Fruit fly (Drosophila melanogaster) whole organism, pupa: ENCODE measurements around the gene Apc.

Source experiments
- CG10348 ChIP-seq: fragments of 200-800 bp; sonication (Bioruptor generic); IDR thresholded peaks from 2 replicates; pipeline ENCODE4 v1.3.6; 2022; ENCODE audit warnings: missing biosample characterization, missing genetic modification characterization
- CG12605 ChIP-seq: fragments of 200-800 bp; sonication (Bioruptor generic); IDR thresholded peaks from 2 replicates; pipeline ENCODE4 v1.3.6; 2022; ENCODE audit warnings: missing biosample characterization, missing genetic modification characterization
- CG13204 ChIP-seq: fragments of 200-800 bp; sonication (Bioruptor generic); optimal IDR thresholded peaks from 2 replicates; lab custom pipeline; 2018; ENCODE audit warnings: missing biosample characterization, mild to moderate bottlenecking, missing genetic modification characterization, moderate library complexity
- CG14655 ChIP-seq: fragments of 200-800 bp; sonication (Bioruptor generic); optimal IDR thresholded peaks from 3 replicates; lab custom pipeline; 2017; ENCODE audit warnings: mild to moderate bottlenecking, missing biosample characterization, missing genetic modification reagents, missing genetic modification characterization
- CG15710 ChIP-seq: fragments of 200-800 bp; sonication (Bioruptor generic); optimal IDR thresholded peaks from 2 replicates; lab custom pipeline; 2018; ENCODE audit warnings: missing biosample characterization, mild to moderate bottlenecking, missing genetic modification characterization, moderate library complexity
- CG17806 ChIP-seq: fragments of 200-800 bp; sonication (Bioruptor generic); optimal IDR thresholded peaks from 2 replicates; lab custom pipeline; 2018; ENCODE audit warnings: missing biosample characterization, mild to moderate bottlenecking, missing genetic modification characterization, moderate library complexity
- CG32121 ChIP-seq: fragments of 200-800 bp; sonication (Bioruptor generic); IDR thresholded peaks from 2 replicates; pipeline ENCODE4 v1.3.6; 2022; ENCODE audit warnings: missing biosample characterization, missing genetic modification characterization
- CG34367 ChIP-seq: fragments of 200-800 bp; sonication (Bioruptor generic); optimal IDR thresholded peaks from 2 replicates; lab custom pipeline; 2018; ENCODE audit warnings: missing biosample characterization, mild to moderate bottlenecking, missing genetic modification characterization
- CG4496 ChIP-seq: fragments of 200-800 bp; sonication (Bioruptor generic); IDR thresholded peaks from 3 replicates; pipeline ENCODE4 v1.3.6; 2022; ENCODE audit warnings: missing biosample characterization, missing genetic modification characterization
- CG8159 ChIP-seq: fragments of 200-800 bp; sonication (Bioruptor generic); optimal IDR thresholded peaks from 3 replicates; lab custom pipeline; 2018; ENCODE audit warnings: missing biosample characterization, mild to moderate bottlenecking, missing genetic modification characterization, moderate library complexity
- CG8301 ChIP-seq: fragments of 200-800 bp; sonication (Bioruptor generic); optimal IDR thresholded peaks from 2 replicates; lab custom pipeline; 2018; ENCODE audit warnings: missing biosample characterization, mild to moderate bottlenecking, missing genetic modification characterization
- CG9948 ChIP-seq: fragments of 200-800 bp; sonication (Bioruptor generic); optimal IDR thresholded peaks from 2 replicates; lab custom pipeline; 2018; ENCODE audit warnings: missing biosample characterization, mild to moderate bottlenecking, missing genetic modification characterization, moderate library complexity
- D1 ChIP-seq: fragments of 200-800 bp; sonication (Bioruptor generic); optimal IDR thresholded peaks from 2 replicates; lab custom pipeline; 2018; ENCODE audit warnings: missing biosample characterization, mild to moderate bottlenecking, missing genetic modification characterization, moderate library complexity
- EcR ChIP-seq: fragments of 200-800 bp; sonication (Bioruptor generic); optimal IDR thresholded peaks from 3 replicates; lab custom pipeline; 2019; ENCODE audit warnings: missing biosample characterization, missing genetic modification characterization, mild to moderate bottlenecking, moderate library complexity, missing genetic modification reagents
- Ets98B ChIP-seq: fragments of 200-800 bp; sonication (Bioruptor generic); IDR thresholded peaks from 2 replicates; pipeline ENCODE4 v1.3.6; 2022; ENCODE audit warnings: missing biosample characterization, missing genetic modification characterization
- Pif1A ChIP-seq: fragments of 200-800 bp; sonication (Bioruptor generic); optimal IDR thresholded peaks from 3 replicates; lab custom pipeline; 2016; ENCODE audit warnings: missing biosample characterization, missing genetic modification characterization
- Pif1B ChIP-seq: fragments of 200-800 bp; sonication (Bioruptor generic); optimal IDR thresholded peaks from 3 replicates; lab custom pipeline; 2016; ENCODE audit warnings: missing biosample characterization, missing genetic modification characterization
- Snoo ChIP-seq: fragments of 200-800 bp; sonication (Bioruptor generic); optimal IDR thresholded peaks from 3 replicates; lab custom pipeline; 2017; ENCODE audit warnings: missing biosample characterization, mild to moderate bottlenecking, missing genetic modification characterization, inconsistent platforms
- fd96Ca ChIP-seq: fragments of 200-800 bp; sonication (Bioruptor generic); IDR thresholded peaks from 3 replicates; pipeline ENCODE4 v1.3.6; 2022; ENCODE audit warnings: missing biosample characterization, missing genetic modification characterization
- gl ChIP-seq: fragments of 200-800 bp; sonication (Bioruptor generic); optimal IDR thresholded peaks from 2 replicates; lab custom pipeline; 2018; ENCODE audit warnings: missing biosample characterization, mild to moderate bottlenecking, missing genetic modification characterization
- rn ChIP-seq: fragments of 200-800 bp; sonication (Bioruptor generic); IDR thresholded peaks from 2 replicates; pipeline ENCODE4 v1.3.6; 2022; ENCODE audit warnings: missing biosample characterization, missing genetic modification characterization

Gene Apc

dm6 chr3R:28844611-28845376 lies at the start of gene Apc, which contains the start of gene spg:
Gene Apc (minus strand): TSS chr3R:28844748.
Gene spg (plus strand): TSS chr3R:28845270.
- peak; percentile 69 for TF ChIP-seq Ets98B
- no peak for TF ChIP-seq CG34367
- TF ChIP-seq Snoo: peak; percentile 5
- TF ChIP-seq Pif1A (GFP tag; lab: Kevin White, UChicago): peak; percentile 53
- peak; percentile 51; the same call in 1 of the 3 replicates for TF ChIP-seq fd96Ca (GFP tag; lab: Robert Waterston, UW)
- TF ChIP-seq CG12605 (GFP tag; lab: Robert Waterston, UW): peak; percentile 45; the same call in 1 of the 2 replicates
- TF ChIP-seq CG8301 (tag; lab: Kevin White, UChicago): no peak
- peak; percentile 31 for TF ChIP-seq Pif1B (GFP tag; lab: Kevin White, UChicago)
- TF ChIP-seq, all 21 proteins: peak for 6

- TF ChIP-seq CG32121 (GFP tag; lab: Robert Waterston, UW) (peak; percentile 21; the same call in 1 of the 2 replicates), CG8159 (tag; lab: Kevin White, UChicago) (no peak), Ets98B (peak; percentile 60), Pif1A (GFP tag; lab: Kevin White, UChicago) (no peak), Pif1B (GFP tag; lab: Kevin White, UChicago) (peak; percentile 1), CG8301 (tag; lab: Kevin White, UChicago) (no peak), CG34367 (no peak), fd96Ca (GFP tag; lab: Robert Waterston, UW) (peak; percentile 39; the same call in 1 of the 3 replicates), EcR (GFP tag; lab: Kevin White, UChicago) (no peak), gl (no peak), CG10348 (no peak), CG4496 (GFP tag; lab: Robert Waterston, UW) (0 out of 3 replicates have a peak, but pooled peaks have one; percentile 40), CG17806 (tag; lab: Kevin White, UChicago) (no peak), D1 (no peak), Snoo (peak; percentile 30), CG13204 (GFP tag; lab: Kevin White, UChicago) (peak; percentile 99)
Measured at dm6 chr3R:28891513-28892097, 47.1 kb upstream of the Apc start.

- no peak for TF ChIP-seq EcR (GFP tag; lab: Kevin White, UChicago)
- TF ChIP-seq CG10348: no peak
- no peak for TF ChIP-seq D1
- TF ChIP-seq CG34367: no peak
- no peak for TF ChIP-seq Pif1B (GFP tag; lab: Kevin White, UChicago)
- peak; percentile 20 for TF ChIP-seq gl
- TF ChIP-seq fd96Ca (GFP tag; lab: Robert Waterston, UW): peak; percentile 36; the same call in 1 of the 3 replicates
- TF ChIP-seq CG8159 (tag; lab: Kevin White, UChicago): no peak
- TF ChIP-seq Pif1A (GFP tag; lab: Kevin White, UChicago): no peak
- no peak for TF ChIP-seq CG17806 (tag; lab: Kevin White, UChicago)
- 0 out of 3 replicates have a peak, but pooled peaks have one; percentile 21 for TF ChIP-seq CG4496 (GFP tag; lab: Robert Waterston, UW)
- peak; percentile 54 for TF ChIP-seq CG13204 (GFP tag; lab: Kevin White, UChicago)
- peak; percentile 62 for TF ChIP-seq CG12605 (GFP tag; lab: Robert Waterston, UW)
- peak; percentile 36; the same call in 1 of the 2 replicates for TF ChIP-seq CG32121 (GFP tag; lab: Robert Waterston, UW)
- no peak for TF ChIP-seq CG9948 (tag; lab: Kevin White, UChicago)
- no peak for TF ChIP-seq Snoo
- TF ChIP-seq CG8301 (tag; lab: Kevin White, UChicago): no peak
- TF ChIP-seq Ets98B: peak; percentile 66
- TF ChIP-seq CG15710 (tag; lab: Kevin White, UChicago): no peak
- no peak for TF ChIP-seq CG14655 (GFP tag; lab: Kevin White, UChicago)
- no peak for TF ChIP-seq rn
Measured at dm6 chr3R:28889427-28889736, 44.8 kb upstream of the Apc start.

dm6 chr3R:28888561-28889426 lies 44.2 kb upstream of the Apc start:
- TF ChIP-seq CG15710 (tag; lab: Kevin White, UChicago) (peak; percentile 65), CG10348 (no peak), D1 (no peak), CG32121 (GFP tag; lab: Robert Waterston, UW) (peak; percentile 60; the same call in 1 of the 2 replicates), EcR (GFP tag; lab: Kevin White, UChicago) (peak; percentile 90), Pif1A (GFP tag; lab: Kevin White, UChicago) (peak; percentile 75), CG14655 (GFP tag; lab: Kevin White, UChicago) (peak; percentile 77), CG4496 (GFP tag; lab: Robert Waterston, UW) (peak; percentile 67), CG9948 (tag; lab: Kevin White, UChicago) (peak; percentile 62), CG12605 (GFP tag; lab: Robert Waterston, UW) (peak; percentile 26; the same call in 1 of the 2 replicates), Ets98B (peak; percentile 68), CG34367 (peak; percentile 33), Snoo (peak; percentile 66), Pif1B (GFP tag; lab: Kevin White, UChicago) (peak; percentile 65), CG17806 (tag; lab: Kevin White, UChicago) (peak; percentile 64), CG8159 (tag; lab: Kevin White, UChicago) (peak; percentile 69), CG8301 (tag; lab: Kevin White, UChicago) (peak; percentile 77), CG13204 (GFP tag; lab: Kevin White, UChicago) (peak; percentile 14), fd96Ca (GFP tag; lab: Robert Waterston, UW) (peak; percentile 80; the same call in 2 of the 3 replicates), rn (0 out of 2 replicates have a peak, but pooled peaks have one; percentile 12), gl (peak; percentile 3)
